Worm (Caenorhabditis elegans) whole organism, L4 larva: Measurements from ENCODE around the gene F17A2.16.
"Not testable (repeated sequence)": the region's sequence is repeated elsewhere in the genome, so short reads cannot be mapped to it uniquely, and the experiment has no call there.

Experiments used
- D1046.2 ChIP-seq: fragments of 200-800 bp; sonication (Bioruptor generic); IDR thresholded peaks from 2 replicates; pipeline ENCODE4 v1.3.6; 2022; ENCODE audit warnings: missing genetic modification characterization, missing compliant biosample characterization
- F49E8.2 ChIP-seq: sonication (generic microtip); optimal IDR thresholded peaks from 2 replicates; lab custom pipeline; 2016; ENCODE audit warnings: missing compliant biosample characterization, mild to moderate bottlenecking, missing genetic modification characterization, borderline replicate concordance
- T20F7.1 ChIP-seq: fragments of 200-800 bp; sonication (Bioruptor generic); optimal IDR thresholded peaks from 2 replicates; lab custom pipeline; 2018; ENCODE audit warnings: mild to moderate bottlenecking, missing genetic modification characterization, missing compliant biosample characterization
- Y105C5A.15 ChIP-seq: fragments of 200-800 bp; sonication (Bioruptor generic); IDR thresholded peaks from 2 replicates; pipeline ENCODE4 v1.3.6; 2022; ENCODE audit warnings: missing genetic modification characterization, missing compliant biosample characterization
- Y75B8A.6 ChIP-seq: fragments of 200-800 bp; sonication (Bioruptor generic); IDR thresholded peaks from 2 replicates; pipeline ENCODE4 v1.3.6; 2022; ENCODE audit warnings: missing genetic modification reagents, missing genetic modification characterization, missing compliant biosample characterization
- aha-1 ChIP-seq: fragments of 150-350 bp; peaks from one replicate; lab custom pipeline; 2014; ENCODE audit warnings: missing biosample characterization, missing genetic modification characterization
- aly-2 ChIP-seq: sonication (generic microtip); optimal IDR thresholded peaks from 2 replicates; lab custom pipeline; 2018; ENCODE audit warnings: missing biosample characterization, missing genetic modification characterization
- arid-1 ChIP-seq: fragments of 200-800 bp; sonication (Bioruptor generic); conservative IDR thresholded peaks from 2 replicates; pipeline ENCODE4 v1.3.6; 2022; ENCODE audit warnings: missing genetic modification reagents, missing genetic modification characterization, missing compliant biosample characterization
- ceh-20 ChIP-seq: fragments of 200-800 bp; sonication (Bioruptor generic); IDR thresholded peaks from 2 replicates; pipeline ENCODE4 v1.3.6; 2022; ENCODE audit warnings: missing genetic modification reagents, missing genetic modification characterization, missing compliant biosample characterization
- ceh-32 ChIP-seq: sonication (generic microtip); optimal IDR thresholded peaks from 2 replicates; lab custom pipeline; 2016; ENCODE audit warnings: mild to moderate bottlenecking, missing genetic modification characterization, missing compliant biosample characterization; ENCODE audit not compliant: poor library complexity
- ceh-44 ChIP-seq: fragments of 200-800 bp; sonication (Bioruptor generic); IDR thresholded peaks from 2 replicates; pipeline ENCODE4 v1.3.6; 2022; ENCODE audit warnings: missing genetic modification reagents, missing genetic modification characterization, missing compliant biosample characterization
- ceh-62 ChIP-seq: sonication (generic microtip); optimal IDR thresholded peaks from 2 replicates; lab custom pipeline; 2017; ENCODE audit warnings: missing biosample characterization, missing genetic modification characterization
- ces-1 ChIP-seq: fragments of 150-350 bp; sonication (generic microtip); optimal IDR thresholded peaks from 4 replicates; lab custom pipeline; 2014; ENCODE audit warnings: missing biosample characterization, missing genetic modification reagents, missing genetic modification characterization
- ctbp-1 ChIP-seq: fragments of 200-800 bp; sonication (Bioruptor generic); IDR thresholded peaks from 2 replicates; pipeline ENCODE4 v1.3.6; 2022; ENCODE audit warnings: missing genetic modification reagents, missing genetic modification characterization, missing compliant biosample characterization
- daf-8 ChIP-seq: fragments of 200-800 bp; sonication (Bioruptor generic); IDR thresholded peaks from 2 replicates; pipeline ENCODE4 v1.3.6; 2022; ENCODE audit warnings: missing genetic modification characterization, missing compliant biosample characterization
- dmd-8 ChIP-seq: fragments of 200-800 bp; sonication (Bioruptor generic); IDR thresholded peaks from 2 replicates; pipeline ENCODE4 v1.3.6; 2022; ENCODE audit warnings: missing genetic modification characterization, missing compliant biosample characterization
- dpl-1 ChIP-seq: fragments of 150-350 bp; optimal IDR thresholded peaks from 2 replicates; lab custom pipeline; 2014; ENCODE audit warnings: missing biosample characterization, missing genetic modification reagents, missing genetic modification characterization
- jun-1 ChIP-seq: fragments of 150-350 bp; optimal IDR thresholded peaks from 2 replicates; lab custom pipeline; 2014; ENCODE audit warnings: missing biosample characterization, missing genetic modification reagents, missing genetic modification characterization
- lim-7 ChIP-seq: fragments of 200-800 bp; sonication (Bioruptor generic); IDR thresholded peaks from 2 replicates; pipeline ENCODE4 v1.3.6; 2022; ENCODE audit warnings: missing genetic modification characterization, missing compliant biosample characterization
- lin-1 ChIP-seq: fragments of 200-800 bp; sonication (Bioruptor generic); IDR thresholded peaks from 2 replicates; pipeline ENCODE4 v1.3.6; 2022; ENCODE audit warnings: missing genetic modification reagents, missing genetic modification characterization, missing compliant biosample characterization
- lin-15B ChIP-seq: fragments of 150-350 bp; sonication (generic microtip); optimal IDR thresholded peaks from 3 replicates; lab custom pipeline; 2014; ENCODE audit warnings: missing biosample characterization, missing genetic modification characterization
- lin-38 ChIP-seq: fragments of 200-800 bp; sonication (Bioruptor generic); IDR thresholded peaks from 2 replicates; pipeline ENCODE4 v1.3.6; 2022; ENCODE audit warnings: missing genetic modification reagents, missing genetic modification characterization, missing compliant biosample characterization
- lir-3 ChIP-seq: sonication (generic microtip); optimal IDR thresholded peaks from 2 replicates; lab custom pipeline; 2016; ENCODE audit warnings: mild to moderate bottlenecking, missing genetic modification characterization, missing compliant biosample characterization
- madf-5 ChIP-seq, 2 experiments: fragments of 200-800 bp; sonication (Bioruptor generic); IDR thresholded peaks; 2 replicates each; pipeline ENCODE4 v1.3.6; 2022; ENCODE audit warnings: missing compliant biosample characterization in 2 of 2, missing genetic modification characterization in 2 of 2
- madf-9 ChIP-seq: fragments of 200-800 bp; sonication (Bioruptor generic); conservative IDR thresholded peaks from 2 replicates; pipeline ENCODE4 v1.3.6; 2022; ENCODE audit warnings: missing genetic modification reagents, missing genetic modification characterization, missing compliant biosample characterization
- mxl-2 ChIP-seq: fragments of 200-800 bp; sonication (Bioruptor generic); conservative IDR thresholded peaks from 2 replicates; pipeline ENCODE4 v1.3.6; 2022; ENCODE audit warnings: missing genetic modification reagents, missing genetic modification characterization, missing compliant biosample characterization
- mxl-3 ChIP-seq: fragments of 200-800 bp; sonication (Bioruptor generic); optimal IDR thresholded peaks from 2 replicates; lab custom pipeline; 2018; ENCODE audit warnings: mild to moderate bottlenecking, missing genetic modification characterization, missing compliant biosample characterization
- nhr-10 ChIP-seq: fragments of 150-350 bp; optimal IDR thresholded peaks from 2 replicates; lab custom pipeline; 2014; ENCODE audit warnings: missing biosample characterization, missing genetic modification characterization
- nhr-102 ChIP-seq: sonication (generic microtip); optimal IDR thresholded peaks from 2 replicates; lab custom pipeline; 2016; ENCODE audit warnings: mild to moderate bottlenecking, missing genetic modification characterization, moderate library complexity, missing compliant biosample characterization
- nhr-28 ChIP-seq: fragments of 150-350 bp; optimal IDR thresholded peaks from 2 replicates; lab custom pipeline; 2014; ENCODE audit warnings: missing biosample characterization, missing genetic modification characterization
- nhr-77 ChIP-seq: fragments of 150-350 bp; optimal IDR thresholded peaks from 2 replicates; lab custom pipeline; 2014; ENCODE audit warnings: missing biosample characterization, missing genetic modification characterization
- php-3 ChIP-seq: fragments of 200-800 bp; sonication (Bioruptor generic); IDR thresholded peaks from 2 replicates; pipeline ENCODE4 v1.3.6; 2022; ENCODE audit warnings: missing genetic modification reagents, missing genetic modification characterization, missing compliant biosample characterization
- sdz-12 ChIP-seq: fragments of 200-800 bp; sonication (Bioruptor generic); optimal IDR thresholded peaks from 2 replicates; lab custom pipeline; 2018; ENCODE audit warnings: mild to moderate bottlenecking, missing genetic modification characterization, missing compliant biosample characterization
- snpc-4 ChIP-seq: fragments of 150-350 bp; optimal IDR thresholded peaks from 2 replicates; lab custom pipeline; 2014; ENCODE audit warnings: missing biosample characterization, missing genetic modification characterization
- spr-3 ChIP-seq: fragments of 200-800 bp; sonication (Bioruptor generic); optimal IDR thresholded peaks from 2 replicates; lab custom pipeline; 2018; ENCODE audit warnings: mild to moderate bottlenecking, missing genetic modification characterization, missing compliant biosample characterization
- tag-97 ChIP-seq: fragments of 200-800 bp; sonication (Bioruptor generic); IDR thresholded peaks from 2 replicates; pipeline ENCODE4 v1.3.6; 2022; ENCODE audit warnings: missing genetic modification characterization, missing compliant biosample characterization
- unc-130 ChIP-seq: sonication (generic microtip); optimal IDR thresholded peaks from 2 replicates; lab custom pipeline; 2016; ENCODE audit warnings: missing genetic modification reagents, missing genetic modification characterization, missing compliant biosample characterization
- unc-39 ChIP-seq: sonication (generic microtip); optimal IDR thresholded peaks from 2 replicates; lab custom pipeline; 2017; ENCODE audit warnings: missing biosample characterization, missing genetic modification characterization
- vab-7 ChIP-seq: fragments of 200-800 bp; sonication (Bioruptor generic); IDR thresholded peaks from 2 replicates; pipeline ENCODE4 v1.3.6; 2022; ENCODE audit warnings: missing genetic modification reagents, missing genetic modification characterization, missing compliant biosample characterization
- zip-11 ChIP-seq: fragments of 200-800 bp; sonication (Bioruptor generic); IDR thresholded peaks from 2 replicates; pipeline ENCODE4 v1.3.6; 2022; ENCODE audit warnings: missing genetic modification characterization, missing compliant biosample characterization

The F17A2.16 gene

DNA sequence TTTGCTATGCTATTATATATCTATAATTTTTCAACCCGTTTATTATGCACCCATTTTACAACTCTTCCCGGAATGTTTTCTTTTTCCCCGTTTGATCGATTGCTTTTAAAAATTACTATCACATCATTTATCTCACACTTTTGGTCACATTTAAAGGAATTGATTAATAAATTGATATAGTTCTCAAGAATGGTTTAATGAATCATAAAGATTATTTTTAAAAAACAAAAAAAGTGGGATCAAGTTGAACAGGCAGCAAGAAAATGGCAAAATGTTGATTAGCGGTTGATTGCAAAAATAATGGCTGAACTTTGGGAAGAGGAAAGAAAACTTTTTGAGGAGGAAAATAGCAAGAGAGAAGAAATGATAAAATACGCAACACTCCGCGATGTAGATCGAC, 8.4 kb upstream of the F17A2.16 start, which contains the start of gene W06D11.5:
W06D11.5 (plus strand) TSS at position 301 of the 400 bp plus-strand sequence.
- TF ChIP-seq ctbp-1: no peak
- no peak for TF ChIP-seq snpc-4 (tag; lab: Kevin White, UChicago)
- no peak for TF ChIP-seq mxl-2 (GFP tag; lab: Robert Waterston, UW)
- TF ChIP-seq sdz-12 (GFP tag; lab: Kevin White, UChicago): no peak
- no peak for TF ChIP-seq lin-38 (GFP tag; lab: Robert Waterston, UW)
- TF ChIP-seq vab-7 (GFP tag; lab: Robert Waterston, UW): no peak
- no peak for TF ChIP-seq zip-11
- TF ChIP-seq nhr-77 (tag; lab: Kevin White, UChicago): no peak
- no peak for TF ChIP-seq ceh-32
- TF ChIP-seq dpl-1 (GFP tag; lab: Kevin White, UChicago): no peak
- TF ChIP-seq nhr-102: no peak
- TF ChIP-seq dmd-8 (GFP tag; lab: Robert Waterston, UW): no peak
- no peak for TF ChIP-seq lim-7 (GFP tag; lab: Robert Waterston, UW)
- no peak for TF ChIP-seq mxl-3 (GFP tag; lab: Kevin White, UChicago)
- no peak for TF ChIP-seq lin-1 (GFP tag; lab: Robert Waterston, UW)
- TF ChIP-seq tag-97: no peak

ce11 chrX:12302755-12303154, 5.5 kb upstream of the F17A2.16 start, which contains the start of gene dot-1.3:
Gene dot-1.3, minus strand, starts transcription at chrX:12302855.
- TF ChIP-seq ceh-62; nhr-10; madf-9 (GFP tag; lab: Robert Waterston, UW): not testable (repeated sequence)

- TF ChIP-seq F49E8.2 (no peak), dpl-1 (GFP tag; lab: Kevin White, UChicago) (no peak), lin-15B (tag; lab: Kevin White, UChicago) (no peak), php-3 (GFP tag; lab: Robert Waterston, UW) (no peak), Y75B8A.6 (GFP tag; lab: Robert Waterston, UW) (no peak), aha-1 (tag; lab: Kevin White, UChicago) (no peak), jun-1 (no peak), lir-3 (no peak), T20F7.1 (GFP tag; lab: Kevin White, UChicago) (no peak), daf-8 (GFP tag; lab: Robert Waterston, UW) (no peak), nhr-28 (no peak), D1046.2 (0 out of 2 replicates have a peak, but pooled peaks have one; percentile 31), aly-2 (tag; lab: Kevin White, UChicago) (no peak), unc-39 (no peak), dmd-8 (GFP tag; lab: Robert Waterston, UW) (no peak), ceh-44 (peak; percentile 47; the same call in 1 of the 2 replicates), arid-1 (GFP tag; lab: Robert Waterston, UW) (0 out of 2 replicates have a peak, but pooled peaks have one; percentile 13), spr-3 (GFP tag; lab: Kevin White, UChicago) (no peak), Y105C5A.15 (GFP tag; lab: Robert Waterston, UW) (no peak), unc-130 (GFP tag; lab: Kevin White, UChicago) (no peak), ceh-20 (GFP tag; lab: Robert Waterston, UW) (no peak), mxl-2 (GFP tag; lab: Robert Waterston, UW) (no peak), ces-1 (GFP tag; lab: Kevin White, UChicago) (no peak), madf-5 (GFP tag; IDR thresholded peaks at IDR 0.05; lab: Robert Waterston, UW) (no peak)
Measured at ce11 chrX:12304231-12304630, 4.0 kb upstream of the F17A2.16 start.
